Worm (Caenorhabditis elegans): ENCODE measurements around the gene wrt-2.

DNA sequence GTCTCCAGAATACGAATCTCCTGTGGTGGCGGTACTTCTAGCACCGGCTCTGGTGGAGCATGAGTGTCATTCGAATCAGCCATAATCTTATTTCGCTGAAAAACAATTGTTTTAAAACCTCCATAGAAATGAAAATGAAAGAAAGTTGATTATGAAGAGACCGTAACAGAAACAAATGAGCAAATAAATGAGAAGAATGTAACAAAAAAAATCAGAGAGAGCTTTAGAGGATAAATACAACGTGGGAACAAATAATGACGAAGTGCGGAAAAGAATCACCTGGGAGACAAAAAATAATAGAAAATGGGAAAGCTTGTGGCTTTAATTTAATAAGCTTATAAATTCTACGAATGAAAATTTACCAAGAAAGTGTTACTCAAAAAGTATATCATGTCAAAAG is 32.8 kb upstream of the wrt-2 start, which contains the start of gene spc-1:
- TF ChIP-seq ama-1 (optimal IDR thresholded peaks at IDR 0.05), result no peak
- no peak for TF ChIP-seq mdl-1 (tag; optimal IDR thresholded peaks at IDR 0.05)
- no peak for TF ChIP-seq egl-27 (tag; optimal IDR thresholded peaks at IDR 0.05)
- TF ChIP-seq pqm-1 (tag; optimal IDR thresholded peaks at IDR 0.05), result peak; percentile 47
- no peak for TF ChIP-seq zag-1 (tag; optimal IDR thresholded peaks at IDR 0.05)
- no peak for TF ChIP-seq unc-39 (tag; optimal IDR thresholded peaks at IDR 0.05)
- TF ChIP-seq ztf-4 (tag; optimal IDR thresholded peaks at IDR 0.05), result no peak
- TF ChIP-seq nhr-237 (tag; optimal IDR thresholded peaks at IDR 0.05), result no peak
- TF ChIP-seq R02D3.7 (tag; optimal IDR thresholded peaks at IDR 0.05), result no peak
